Worm (Caenorhabditis elegans) whole organism, early embryonic: ENCODE measurements around the gene F22E5.6.

Source experiments
- F13C5.2 ChIP-seq: sonication (generic microtip); optimal IDR thresholded peaks from 2 replicates; lab custom pipeline; 2017; ENCODE audit warnings: mild to moderate bottlenecking, missing genetic modification characterization, inconsistent platforms, missing compliant biosample characterization
- ama-1 ChIP-seq: fragments of 150-350 bp; optimal IDR thresholded peaks from 2 replicates; lab custom pipeline; 2014
- ceh-13 ChIP-seq: fragments of 200-800 bp; sonication (Bioruptor generic); optimal IDR thresholded peaks from 2 replicates; lab custom pipeline; 2018; ENCODE audit warnings: mild to moderate bottlenecking, missing genetic modification characterization, missing compliant biosample characterization
- ceh-36 ChIP-seq: sonication (generic microtip); optimal IDR thresholded peaks from 2 replicates; lab custom pipeline; 2016; ENCODE audit warnings: missing genetic modification characterization, inconsistent platforms, missing compliant biosample characterization
- flt-1 ChIP-seq: fragments of 200-800 bp; sonication (Bioruptor generic); IDR thresholded peaks from 2 replicates; pipeline ENCODE4 v1.3.6; 2022; ENCODE audit warnings: missing genetic modification characterization, missing compliant biosample characterization
- hnd-1 ChIP-seq: sonication (generic microtip); optimal IDR thresholded peaks from 2 replicates; lab custom pipeline; 2016; ENCODE audit warnings: missing genetic modification characterization, missing compliant biosample characterization
- pes-1 ChIP-seq: fragments of 200-800 bp; sonication (Bioruptor generic); IDR thresholded peaks from 2 replicates; pipeline ENCODE4 v1.3.6; 2022; ENCODE audit warnings: missing genetic modification reagents, missing genetic modification characterization, missing compliant biosample characterization
- sea-1 ChIP-seq: fragments of 200-800 bp; sonication (Bioruptor generic); conservative IDR thresholded peaks from 2 replicates; pipeline ENCODE4 v1.3.6; 2022; ENCODE audit warnings: missing genetic modification characterization, missing compliant biosample characterization
- tbx-37 ChIP-seq: fragments of 200-800 bp; sonication (Bioruptor generic); conservative IDR thresholded peaks from 2 replicates; pipeline ENCODE4 v1.3.6; 2022; ENCODE audit warnings: missing genetic modification reagents, missing genetic modification characterization, missing compliant biosample characterization

DNA sequence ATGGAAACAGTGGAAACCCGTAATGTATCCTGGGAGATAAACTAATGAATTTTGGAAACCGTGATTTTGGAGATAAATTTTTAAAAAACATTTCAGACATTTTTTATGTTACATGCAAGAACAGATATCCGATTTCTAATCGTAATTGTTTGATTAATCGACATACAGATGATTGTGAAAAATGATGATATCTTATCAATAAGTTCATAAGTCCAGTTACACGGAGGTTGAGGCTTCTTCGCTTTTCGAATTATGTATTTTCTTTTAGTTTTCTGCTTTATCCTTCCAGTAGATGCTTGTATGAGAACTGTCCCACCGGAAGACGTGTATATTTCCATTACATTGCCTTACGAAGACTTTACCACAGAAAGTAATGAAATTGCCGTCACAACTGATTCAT, 16.0 kb downstream of the F22E5.6 start, which contains the start of gene F22E5.22:
- TF ChIP-seq ceh-13 = no peak
- no peak for TF ChIP-seq tbx-37 (GFP tag; lab: Robert Waterston, UW)
- TF ChIP-seq ama-1 (lab: Kevin White, UChicago) = no peak
- no peak for TF ChIP-seq flt-1
- TF ChIP-seq hnd-1 (tag; lab: Kevin White, UChicago) = no peak
- no peak for TF ChIP-seq sea-1 (GFP tag; lab: Robert Waterston, UW)
- TF ChIP-seq F13C5.2 (tag; lab: Kevin White, UChicago) = no peak
- no peak for TF ChIP-seq ceh-36
- TF ChIP-seq pes-1 = no peak
